Fruit fly (Drosophila melanogaster) whole organism, embryonic: Measurements from ENCODE around the gene Blos4.

Experiments
- Abd-B ChIP-seq: fragments of 200-800 bp; sonication (Bioruptor generic); optimal IDR thresholded peaks from 2 replicates; lab custom pipeline; 2018; ENCODE audit warnings: missing biosample characterization, mild to moderate bottlenecking, missing genetic modification characterization, moderate library complexity
- Bdp1 ChIP-seq: fragments of 200-800 bp; sonication (Bioruptor generic); optimal IDR thresholded peaks from 3 replicates; lab custom pipeline; 2016; ENCODE audit warnings: missing biosample characterization, missing genetic modification characterization
- CG10274 ChIP-seq: fragments of 200-800 bp; sonication (Bioruptor generic); optimal IDR thresholded peaks from 3 replicates; lab custom pipeline; 2017; ENCODE audit warnings: missing biosample characterization, mild to moderate bottlenecking, missing genetic modification characterization
- CG10543 ChIP-seq: fragments of 200-800 bp; sonication (Bioruptor generic); optimal IDR thresholded peaks from 3 replicates; lab custom pipeline; 2017; ENCODE audit warnings: missing biosample characterization, mild to moderate bottlenecking, missing genetic modification characterization, moderate library complexity
- CG10959 ChIP-seq: fragments of 200-800 bp; sonication (Bioruptor generic); IDR thresholded peaks from 2 replicates; pipeline ENCODE4 v1.3.6; 2022; ENCODE audit warnings: missing biosample characterization, missing genetic modification characterization
- CG11398 ChIP-seq: fragments of 200-800 bp; sonication (Bioruptor generic); optimal IDR thresholded peaks from 2 replicates; lab custom pipeline; 2016; ENCODE audit warnings: missing biosample characterization, missing genetic modification characterization
- CG12236 ChIP-seq: fragments of 200-800 bp; sonication (Bioruptor generic); optimal IDR thresholded peaks from 2 replicates; lab custom pipeline; 2016; ENCODE audit warnings: missing biosample characterization, missing genetic modification characterization
- CG13287 ChIP-seq: fragments of 200-800 bp; sonication (Bioruptor generic); IDR thresholded peaks from 2 replicates; pipeline ENCODE4 v1.3.6; 2022; ENCODE audit warnings: missing biosample characterization, missing genetic modification characterization; ENCODE audit not compliant: partially characterized antibody
- CG15479 ChIP-seq: fragments of 200-800 bp; sonication (Bioruptor generic); optimal IDR thresholded peaks from 3 replicates; lab custom pipeline; 2019; ENCODE audit warnings: missing biosample characterization, mild to moderate bottlenecking, missing genetic modification characterization, moderate library complexity
- CG16813 ChIP-seq: fragments of 200-800 bp; sonication (Bioruptor generic); IDR thresholded peaks from 3 replicates; pipeline ENCODE4 v1.3.6; 2022; ENCODE audit warnings: missing biosample characterization, missing genetic modification characterization; ENCODE audit not compliant: partially characterized antibody
- CG1832 ChIP-seq: fragments of 200-800 bp; sonication (Bioruptor generic); optimal IDR thresholded peaks from 2 replicates; lab custom pipeline; 2017; ENCODE audit warnings: missing biosample characterization, mild to moderate bottlenecking, missing genetic modification characterization, inconsistent platforms
- CG3281 ChIP-seq: fragments of 200-800 bp; sonication (Bioruptor generic); optimal IDR thresholded peaks from 3 replicates; lab custom pipeline; 2017; ENCODE audit warnings: missing biosample characterization, mild to moderate bottlenecking, missing genetic modification characterization
- CG43689 ChIP-seq: fragments of 200-800 bp; sonication (Bioruptor generic); IDR thresholded peaks from 2 replicates; pipeline ENCODE4 v1.3.6; 2022; ENCODE audit warnings: missing biosample characterization, missing genetic modification characterization
- CG7372 ChIP-seq: fragments of 200-800 bp; sonication (Bioruptor generic); IDR thresholded peaks from 2 replicates; pipeline ENCODE4 v1.3.6; 2022; ENCODE audit warnings: missing biosample characterization, missing genetic modification characterization
- CG8089 ChIP-seq: fragments of 200-800 bp; sonication (Bioruptor generic); optimal IDR thresholded peaks from 3 replicates; lab custom pipeline; 2016; ENCODE audit warnings: missing biosample characterization, missing genetic modification characterization
- CG8281 ChIP-seq: fragments of 200-800 bp; sonication (Bioruptor generic); optimal IDR thresholded peaks from 2 replicates; lab custom pipeline; 2018; ENCODE audit warnings: missing biosample characterization, mild to moderate bottlenecking, missing genetic modification characterization, moderate library complexity
- CG8359 ChIP-seq: fragments of 200-800 bp; sonication (Bioruptor generic); optimal IDR thresholded peaks from 2 replicates; lab custom pipeline; 2017; ENCODE audit warnings: missing biosample characterization, mild to moderate bottlenecking, missing genetic modification characterization, borderline replicate concordance
- Dfd ChIP-seq, 2 experiments: fragments of >200 bp; optimal IDR thresholded peaks; 2 replicates each; lab custom pipeline; 2017; ENCODE audit warnings: missing biosample characterization in 2 of 2, missing genetic modification characterization in 2 of 2
- ERR ChIP-seq: fragments of 200-800 bp; sonication (Bioruptor generic); optimal IDR thresholded peaks from 2 replicates; lab custom pipeline; 2016; ENCODE audit warnings: missing biosample characterization, missing genetic modification characterization
- HLH3B ChIP-seq: fragments of 200-800 bp; sonication (Bioruptor generic); IDR thresholded peaks from 2 replicates; pipeline ENCODE4 v1.3.6; 2022; ENCODE audit warnings: missing biosample characterization, missing genetic modification characterization
- HmgD ChIP-seq: fragments of 200-800 bp; sonication (Bioruptor generic); optimal IDR thresholded peaks from 3 replicates; lab custom pipeline; 2016; ENCODE audit warnings: missing biosample characterization, missing genetic modification characterization
- Max ChIP-seq: fragments of 200-800 bp; sonication (Bioruptor generic); optimal IDR thresholded peaks from 2 replicates; lab custom pipeline; 2016; ENCODE audit warnings: missing biosample characterization, mild to moderate bottlenecking, missing genetic modification characterization
- Mrtf ChIP-seq: fragments of 200-800 bp; sonication (Bioruptor generic); IDR thresholded peaks from 3 replicates; pipeline ENCODE4 v1.3.6; 2022; ENCODE audit warnings: missing biosample characterization, missing genetic modification characterization
- NC2α ChIP-seq: fragments of 200-800 bp; sonication (Bioruptor generic); optimal IDR thresholded peaks from 2 replicates; lab custom pipeline; 2016; ENCODE audit warnings: missing biosample characterization, missing genetic modification characterization
- Nf-YC ChIP-seq: fragments of 200-800 bp; optimal IDR thresholded peaks from 3 replicates; lab custom pipeline; 2019; ENCODE audit warnings: missing biosample characterization, mild to moderate bottlenecking, missing genetic modification characterization, moderate library complexity
- NfI ChIP-seq: fragments of 200-800 bp; sonication (Bioruptor generic); optimal IDR thresholded peaks from 3 replicates; lab custom pipeline; 2018; ENCODE audit warnings: missing biosample characterization, mild to moderate bottlenecking, missing genetic modification characterization, moderate library complexity
- Rx ChIP-seq: fragments of 200-800 bp; sonication (Bioruptor generic); IDR thresholded peaks from 2 replicates; pipeline ENCODE4 v1.3.6; 2022; ENCODE audit warnings: missing biosample characterization, missing genetic modification characterization
- Sry-β ChIP-seq: fragments of 200-800 bp; sonication (Bioruptor generic); optimal IDR thresholded peaks from 2 replicates; lab custom pipeline; 2018; ENCODE audit warnings: missing biosample characterization, mild to moderate bottlenecking, missing genetic modification characterization, moderate library complexity
- Ssrp ChIP-seq: fragments of 200-800 bp; sonication (Bioruptor generic); optimal IDR thresholded peaks from 2 replicates; lab custom pipeline; 2018; ENCODE audit warnings: missing biosample characterization, mild to moderate bottlenecking, missing genetic modification characterization, moderate library complexity
- ac ChIP-seq: fragments of 200-800 bp; sonication (Bioruptor generic); optimal IDR thresholded peaks from 3 replicates; lab custom pipeline; 2017; ENCODE audit warnings: missing biosample characterization, mild to moderate bottlenecking, missing genetic modification characterization
- ap ChIP-seq: fragments of 200-800 bp; sonication (Bioruptor generic); IDR thresholded peaks from 2 replicates; pipeline ENCODE4 v1.3.6; 2022; ENCODE audit warnings: missing biosample characterization, missing genetic modification characterization
- exex ChIP-seq: fragments of 200-800 bp; sonication (Bioruptor generic); optimal IDR thresholded peaks from 4 replicates; lab custom pipeline; 2018; ENCODE audit warnings: missing biosample characterization, mild to moderate bottlenecking, missing genetic modification characterization, moderate library complexity
- fd102C ChIP-seq: fragments of 200-800 bp; sonication (Bioruptor generic); optimal IDR thresholded peaks from 2 replicates; lab custom pipeline; 2018; ENCODE audit warnings: missing biosample characterization, mild to moderate bottlenecking, missing genetic modification characterization, moderate library complexity
- gsb-n ChIP-seq: fragments of 200-800 bp; sonication (Bioruptor generic); optimal IDR thresholded peaks from 3 replicates; lab custom pipeline; 2018; ENCODE audit warnings: missing biosample characterization, mild to moderate bottlenecking, missing genetic modification characterization
- ind ChIP-seq: fragments of 200-800 bp; sonication (Bioruptor generic); optimal IDR thresholded peaks from 3 replicates; lab custom pipeline; 2016; ENCODE audit warnings: missing biosample characterization, missing genetic modification characterization
- inv ChIP-seq: fragments of 200-800 bp; sonication (Bioruptor generic); IDR thresholded peaks from 2 replicates; pipeline ENCODE4 v1.3.6; 2022; ENCODE audit warnings: missing biosample characterization, missing genetic modification characterization; ENCODE audit not compliant: partially characterized antibody
- lola ChIP-seq, 3 experiments: fragments of >200 bp in 2 of 3; fragments of 200-800 bp in 1 of 3; sonication (Bioruptor generic) in 1 of 3; optimal IDR thresholded peaks; 2 replicates each; lab custom pipeline; 2017 to 2019; ENCODE audit warnings: missing biosample characterization in 3 of 3, missing genetic modification characterization in 3 of 3, mild to moderate bottlenecking in 1 of 3, moderate library complexity in 1 of 3
- nau ChIP-seq: fragments of 200-800 bp; sonication (Bioruptor generic); optimal IDR thresholded peaks from 3 replicates; lab custom pipeline; 2017; ENCODE audit warnings: missing biosample characterization, mild to moderate bottlenecking, missing genetic modification characterization, missing genetic modification reagents
- p53 ChIP-seq: fragments of 200-800 bp; sonication (Bioruptor generic); optimal IDR thresholded peaks from 2 replicates; lab custom pipeline; 2016; ENCODE audit warnings: missing biosample characterization, missing genetic modification characterization
- pfk ChIP-seq: fragments of 200-800 bp; sonication (Bioruptor generic); optimal IDR thresholded peaks from 2 replicates; lab custom pipeline; 2018; ENCODE audit warnings: missing biosample characterization, mild to moderate bottlenecking, missing genetic modification characterization, moderate library complexity
- phol ChIP-seq: fragments of 200-800 bp; sonication (Bioruptor generic); optimal IDR thresholded peaks from 3 replicates; lab custom pipeline; 2018; ENCODE audit warnings: missing biosample characterization, mild to moderate bottlenecking, missing genetic modification characterization, moderate library complexity
- prd ChIP-seq, 3 experiments: fragments of >200 bp in 2 of 3; fragments of 200-800 bp in 1 of 3; sonication (Bioruptor generic) in 1 of 3; optimal IDR thresholded peaks in 2 of 3; IDR thresholded peaks in 1 of 3; 2 replicates in 2 of 3; 3 replicates in 1 of 3; pipeline versions ENCODE4 v1.3.6 to Lab custom; 2017 to 2022; ENCODE audit warnings: missing biosample characterization in 1 of 3, missing genetic modification characterization in 1 of 3
- ranshi ChIP-seq: fragments of 200-800 bp; sonication (Bioruptor generic); IDR thresholded peaks from 2 replicates; pipeline ENCODE4 v1.3.6; 2022; ENCODE audit warnings: missing biosample characterization, missing genetic modification characterization
- sqz ChIP-seq: fragments of 200-800 bp; sonication (Bioruptor generic); optimal IDR thresholded peaks from 3 replicates; lab custom pipeline; 2018; ENCODE audit warnings: missing biosample characterization, mild to moderate bottlenecking, missing genetic modification characterization
- tgo ChIP-seq: fragments of 200-800 bp; sonication (Bioruptor generic); IDR thresholded peaks from 3 replicates; pipeline ENCODE4 v1.3.6; 2022; ENCODE audit warnings: missing biosample characterization, missing genetic modification characterization
- tna ChIP-seq: fragments of 200-800 bp; sonication (Bioruptor generic); IDR thresholded peaks from 2 replicates; pipeline ENCODE4 v1.3.6; 2022; ENCODE audit warnings: missing biosample characterization, missing genetic modification characterization; ENCODE audit not compliant: partially characterized antibody
- toy ChIP-seq: fragments of 200-800 bp; sonication (Bioruptor generic); IDR thresholded peaks from 2 replicates; pipeline ENCODE4 v1.3.6; 2022; ENCODE audit warnings: missing biosample characterization, missing genetic modification characterization
- ttk ChIP-seq: fragments of 200-800 bp; sonication (Bioruptor generic); IDR thresholded peaks from 2 replicates; pipeline ENCODE4 v2.1.2; 2022; ENCODE audit warnings: missing biosample characterization, missing genetic modification characterization
- twi ChIP-seq: fragments of 200-800 bp; optimal IDR thresholded peaks from 2 replicates; lab custom pipeline; 2019; ENCODE audit warnings: missing biosample characterization, mild to moderate bottlenecking, missing genetic modification characterization, moderate library complexity

The Blos4 gene

dm6 chr3L:10857515-10858023, 21.3 kb upstream of the Blos4 start (continued):
- TF ChIP-seq CG10959 (GFP tag; lab: Robert Waterston, UW) = no peak
- TF ChIP-seq NC2α (GFP tag; lab: Kevin White, UChicago) = peak; percentile 35
- TF ChIP-seq toy (GFP tag; lab: Robert Waterston, UW) = no peak
- peak; percentile 18 for TF ChIP-seq CG11398
- TF ChIP-seq tgo = peak; percentile 14; the same call in 1 of the 3 replicates
- no peak for TF ChIP-seq Sry-β (GFP tag; lab: Kevin White, UChicago)
- TF ChIP-seq Dfd (GFP tag; optimal IDR thresholded peaks at IDR 0.05; lab: Kevin White, UChicago) = no peak
- no peak for TF ChIP-seq CG43689
- TF ChIP-seq Bdp1 = peak; percentile 29
- peak; percentile 41 for TF ChIP-seq Nf-YC
- no peak for TF ChIP-seq ac (GFP tag; lab: Kevin White, UChicago)
- peak; percentile 11 for TF ChIP-seq ERR
- peak; percentile 38 for TF ChIP-seq CG8089 (GFP tag; lab: Kevin White, UChicago)
- TF ChIP-seq inv = peak; percentile 40; the same call in 1 of the 2 replicates
- no peak for TF ChIP-seq CG10274
- TF ChIP-seq phol = no peak
- no peak for TF ChIP-seq CG8359
- TF ChIP-seq sqz (GFP tag; lab: Kevin White, UChicago) = peak; percentile 39
- no peak for TF ChIP-seq Ssrp (tag; lab: Kevin White, UChicago)
- no peak for TF ChIP-seq CG8281
- TF ChIP-seq CG7372 (GFP tag; lab: Robert Waterston, UW) = no peak
- peak; percentile 78 for TF ChIP-seq CG10543
- peak; percentile 31 for TF ChIP-seq gsb-n
- TF ChIP-seq HmgD (GFP tag; lab: Kevin White, UChicago) = peak; percentile 50
- TF ChIP-seq CG15479 (GFP tag; lab: Kevin White, UChicago) = peak; percentile 16
- TF ChIP-seq NfI = peak; percentile 45
- peak; percentile 33; the same call in 1 of the 2 replicates for TF ChIP-seq ttk (GFP tag; lab: Robert Waterston, UW)
- TF ChIP-seq tna (GFP tag; lab: Robert Waterston, UW) = peak; percentile 82
- TF ChIP-seq CG16813 (GFP tag; lab: Robert Waterston, UW) = peak; percentile 50; the same call in 2 of the 3 replicates
- no peak for TF ChIP-seq Abd-B (GFP tag; lab: Kevin White, UChicago)
- peak; percentile 62 for TF ChIP-seq twi (tag; lab: Kevin White, UChicago)
- TF ChIP-seq fd102C = peak; percentile 33
- no peak for TF ChIP-seq Mrtf (GFP tag; lab: Robert Waterston, UW)
- no peak; the same call in 1 of the 2 replicates for TF ChIP-seq HLH3B (GFP tag; lab: Robert Waterston, UW)
- no peak for TF ChIP-seq ind (GFP tag; lab: Kevin White, UChicago)
- TF ChIP-seq CG1832 (GFP tag; lab: Kevin White, UChicago) = peak; percentile 37
- TF ChIP-seq p53 = no peak
- TF ChIP-seq Max = peak; percentile 11
- peak; percentile 48 for TF ChIP-seq CG13287 (GFP tag; lab: Robert Waterston, UW)
- TF ChIP-seq CG3281 (GFP tag; lab: Kevin White, UChicago) = peak; percentile 49
- no peak for TF ChIP-seq prd (optimal IDR thresholded peaks at IDR 0.05; lab: Kevin White, UChicago)
- no peak for TF ChIP-seq prd (GFP tag; IDR thresholded peaks at IDR 0.05; lab: Robert Waterston, UW)
- no peak for TF ChIP-seq Rx (GFP tag; lab: Robert Waterston, UW)
- TF ChIP-seq ranshi (GFP tag; lab: Robert Waterston, UW) = 0 out of 2 replicates have a peak, but pooled peaks have one; percentile 46
- TF ChIP-seq ap (GFP tag; lab: Robert Waterston, UW) = no peak
- TF ChIP-seq lola (GFP tag; optimal IDR thresholded peaks at IDR 0.05; lab: Kevin White, UChicago) = no peak
- no peak for TF ChIP-seq CG12236 (GFP tag; lab: Kevin White, UChicago)
- peak; percentile 74 for TF ChIP-seq exex (tag; lab: Kevin White, UChicago)
- peak; percentile 22 for TF ChIP-seq pfk
- peak; percentile 40 for TF ChIP-seq nau (GFP tag; lab: Kevin White, UChicago)
